Fruit fly (Drosophila melanogaster) S2 (cell line): ENCODE measurements around the gene Mettl3.

ENCODE experiments used
- CG8478 ChIP-seq: fragments of >200 bp; optimal IDR thresholded peaks from 2 replicates; lab custom pipeline; 2018
- CTCF ChIP-seq, 2 experiments: fragments of >200 bp; optimal IDR thresholded peaks; 2 replicates each; lab custom pipeline; 2018

DNA sequence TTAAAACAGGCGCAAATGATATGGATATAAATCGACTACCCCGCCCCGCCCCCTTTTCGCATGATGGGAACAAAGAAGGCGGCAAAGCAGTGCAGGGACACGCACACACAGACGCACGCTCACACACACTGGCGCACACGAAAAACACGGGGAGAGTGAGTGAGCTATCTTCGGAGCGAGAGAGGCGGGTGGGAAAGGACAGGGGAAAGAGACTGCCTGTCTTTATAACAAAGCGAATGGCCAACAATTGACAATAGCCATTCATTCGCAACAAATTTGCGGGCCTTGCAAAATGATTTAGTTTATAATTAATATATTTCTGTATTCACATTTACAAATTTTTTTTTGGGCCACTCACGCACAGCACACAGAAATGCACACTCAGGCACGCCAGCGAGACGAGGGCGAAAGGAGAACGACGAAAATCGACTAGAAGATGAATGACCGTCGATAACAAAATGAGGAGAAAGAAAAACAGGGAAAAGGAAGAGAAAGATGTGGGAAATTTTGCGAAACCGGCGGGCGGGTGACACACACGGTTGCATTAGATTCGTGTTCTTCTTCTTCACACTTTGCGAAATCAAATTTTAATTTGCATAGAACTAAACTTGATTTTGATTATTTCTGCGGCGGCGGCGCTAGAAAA, 14.7 kb downstream of the Mettl3 start:
- TF ChIP-seq CG8478 (lab: Kevin White, UChicago), result no peak
- TF ChIP-seq CTCF (optimal IDR thresholded peaks at IDR 0.05; lab: Kevin White, UChicago), result no peak
